Worm (Caenorhabditis elegans): ENCODE results near the gene atg-16.2.

atg-16.2 gene

DNA sequence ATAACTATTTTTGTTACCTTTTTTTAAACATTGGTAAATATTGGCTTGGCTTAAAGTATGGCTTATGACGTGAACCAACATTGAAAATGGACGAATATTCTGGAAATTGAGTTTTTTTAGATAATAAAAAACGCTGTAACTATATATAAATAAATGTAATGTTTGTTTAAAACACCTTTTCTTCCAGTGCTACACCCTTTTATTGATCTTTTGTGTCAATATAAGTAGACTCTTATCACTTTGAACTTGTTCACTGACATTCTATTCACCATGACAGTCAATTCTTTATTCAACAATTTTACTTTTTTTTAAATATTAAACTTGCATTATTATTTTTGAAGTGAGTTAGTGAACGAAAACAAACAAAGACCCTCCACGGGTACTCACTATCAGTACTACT lies 50.0 kb downstream of the atg-16.2 start, which contains the start of gene T25D10.1:
TSS of gene T25D10.1 (plus strand) at position 169 of the 400 bp plus-strand sequence.
- TF ChIP-seq tbx-11 (GFP tag; IDR thresholded peaks at IDR 0.05), result no peak
- no peak for TF ChIP-seq ets-7 (tag; optimal IDR thresholded peaks at IDR 0.05)
- no peak for TF ChIP-seq aly-1 (tag; optimal IDR thresholded peaks at IDR 0.05)
- TF ChIP-seq hmg-4 (GFP tag; optimal IDR thresholded peaks at IDR 0.05), result no peak
- no peak for TF ChIP-seq ceh-13 (GFP tag; optimal IDR thresholded peaks at IDR 0.05)
- TF ChIP-seq ama-1 (optimal IDR thresholded peaks at IDR 0.05), result no peak
- no peak for TF ChIP-seq hmbx-1 (tag; optimal IDR thresholded peaks at IDR 0.05)
- no peak for TF ChIP-seq pes-1 (GFP tag; IDR thresholded peaks at IDR 0.05)
- no peak for TF ChIP-seq tra-4 (tag; optimal IDR thresholded peaks at IDR 0.05)

DNA sequence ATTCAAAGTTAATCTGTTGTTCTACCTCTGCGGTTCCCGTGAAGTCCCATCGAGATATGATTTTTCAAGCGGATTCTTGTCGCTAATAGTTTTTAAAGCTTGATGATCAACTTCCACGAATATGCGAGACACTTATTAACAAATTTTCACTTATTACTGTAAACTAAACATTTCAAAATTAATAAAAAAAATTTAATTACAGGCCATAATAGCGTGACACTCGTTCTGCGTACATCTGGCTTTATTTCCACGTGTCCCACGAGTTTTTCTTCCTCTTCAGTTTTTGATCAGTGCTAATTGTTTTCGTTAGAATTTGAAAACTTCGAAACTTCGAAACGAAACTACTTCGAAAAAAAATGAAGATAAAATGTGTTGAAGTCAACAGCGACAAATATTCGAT lies 51.5 kb downstream of the atg-16.2 start, which contains the start of gene btb-2:
TSS of gene btb-2 (plus strand) at position 301 of the 400 bp plus-strand sequence.
- TF ChIP-seq hnd-1 (tag; optimal IDR thresholded peaks at IDR 0.05) (no peak), B0310.2 (tag; optimal IDR thresholded peaks at IDR 0.05) (no peak), tra-4 (tag; optimal IDR thresholded peaks at IDR 0.05) (no peak), hmg-4 (GFP tag; optimal IDR thresholded peaks at IDR 0.05) (no peak), aly-1 (tag; optimal IDR thresholded peaks at IDR 0.05) (no peak), ceh-36 (tag; optimal IDR thresholded peaks at IDR 0.05) (no peak), pes-1 (GFP tag; IDR thresholded peaks at IDR 0.05) (no peak), tbx-11 (GFP tag; IDR thresholded peaks at IDR 0.05) (no peak), hmbx-1 (tag; optimal IDR thresholded peaks at IDR 0.05) (no peak), ceh-13 (GFP tag; optimal IDR thresholded peaks at IDR 0.05) (no peak), scrt-1 (GFP tag; IDR thresholded peaks at IDR 0.05) (no peak), F13C5.2 (tag; optimal IDR thresholded peaks at IDR 0.05) (no peak), ama-1 (optimal IDR thresholded peaks at IDR 0.05) (no peak), ets-7 (tag; optimal IDR thresholded peaks at IDR 0.05) (no peak), flt-1 (GFP tag; IDR thresholded peaks at IDR 0.05) (no peak)

All from whole organism, early embryonic.